Fruit fly (Drosophila melanogaster): ENCODE results near the gene CG10098.

The CG10098 gene

DNA sequence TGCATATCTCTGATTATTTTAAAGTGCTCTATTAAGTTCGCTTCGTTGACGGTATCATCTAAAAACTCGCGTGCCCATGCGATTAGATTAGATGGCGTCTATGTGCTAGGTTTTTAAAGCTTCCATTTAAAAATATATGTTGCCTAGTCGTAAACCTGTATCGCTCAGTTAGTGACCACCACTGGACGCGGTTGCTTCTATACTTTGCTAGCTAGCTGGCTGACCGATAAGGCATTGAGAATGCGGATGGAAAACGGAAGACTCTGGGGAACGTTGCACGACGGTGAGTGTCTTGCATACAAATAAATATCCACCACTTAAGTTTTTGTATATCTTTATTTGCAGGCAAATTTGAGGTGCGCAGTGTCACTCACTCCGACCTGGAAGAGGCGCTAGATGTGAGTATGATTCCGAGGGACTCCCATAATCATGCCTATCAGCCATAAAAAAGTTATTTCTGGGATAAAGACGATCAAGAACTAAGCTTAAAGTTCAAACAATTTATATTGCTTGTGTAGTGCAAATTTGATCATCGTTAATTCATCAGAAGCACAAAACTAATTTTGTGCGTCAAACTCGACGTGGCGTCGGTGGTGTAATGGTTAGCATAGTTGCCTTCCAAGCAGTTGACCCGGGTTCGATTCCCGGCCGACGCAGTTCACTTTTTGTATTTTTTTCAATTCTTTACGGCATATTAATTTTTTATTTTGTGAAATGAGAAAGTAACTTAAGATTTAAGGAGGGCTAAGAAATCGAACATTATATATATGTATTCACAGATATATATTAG, 5.1 kb downstream of the CG10098 start, which contains the start of gene CG31248 (continued):
- TF ChIP-seq CG17361 (GFP tag; IDR thresholded peaks at IDR 0.05) = 0 out of 3 replicates have a peak, but pooled peaks have one; percentile 9
- TF ChIP-seq scrt (GFP tag; optimal IDR thresholded peaks at IDR 0.05) = no peak
- no peak for TF ChIP-seq CG33213 (GFP tag; optimal IDR thresholded peaks at IDR 0.05)
- TF ChIP-seq inv (GFP tag; IDR thresholded peaks at IDR 0.05; ENCODE audit: partially characterized antibody) = peak; percentile 10; the same call in 1 of the 2 replicates
- no peak for TF ChIP-seq H2.0 (GFP tag; IDR thresholded peaks at IDR 0.05)
- no peak for TF ChIP-seq CHES-1-like (GFP tag; optimal IDR thresholded peaks at IDR 0.05)
- TF ChIP-seq CG8359 (GFP tag; optimal IDR thresholded peaks at IDR 0.05; ENCODE audit: borderline replicate concordance) = no peak
- TF ChIP-seq CG9437 (GFP tag; optimal IDR thresholded peaks at IDR 0.05) = no peak
- peak; percentile 26 for TF ChIP-seq lab (GFP tag; optimal IDR thresholded peaks at IDR 0.05)
- no peak for TF ChIP-seq dimm (GFP tag; IDR thresholded peaks at IDR 0.05)
- no peak for TF ChIP-seq CG2875 (GFP tag; optimal IDR thresholded peaks at IDR 0.05)
- TF ChIP-seq Gsc (GFP tag; IDR thresholded peaks at IDR 0.05) = no peak
- peak; percentile 3 for TF ChIP-seq pho (GFP tag; optimal IDR thresholded peaks at IDR 0.05)
- no peak for TF ChIP-seq CG7271 (tag; optimal IDR thresholded peaks at IDR 0.05)
- TF ChIP-seq CTCF (GFP tag; optimal IDR thresholded peaks at IDR 0.05) = peak; percentile 74
- TF ChIP-seq BtbVII (GFP tag; optimal IDR thresholded peaks at IDR 0.05) = peak; percentile 63
- no peak for TF ChIP-seq CG14965 (GFP tag; optimal IDR thresholded peaks at IDR 0.05; ENCODE audit: borderline replicate concordance)
- peak; percentile 36 for TF ChIP-seq Nf-YC (tag; optimal IDR thresholded peaks at IDR 0.05)
- peak; percentile 63; the same call in 1 of the 3 replicates for TF ChIP-seq CG34224 (GFP tag; IDR thresholded peaks at IDR 0.05; ENCODE audit: partially characterized antibody)
- no peak for TF ChIP-seq jumu (GFP tag; optimal IDR thresholded peaks at IDR 0.05)
- TF ChIP-seq CG13894 (tag; optimal IDR thresholded peaks at IDR 0.05) = peak; percentile 39
- peak; percentile 33; the same call in 1 of the 2 replicates for TF ChIP-seq sna (GFP tag; IDR thresholded peaks at IDR 0.05; ENCODE audit: partially characterized antibody)
- TF ChIP-seq CG14667 (GFP tag; IDR thresholded peaks at IDR 0.05) = no peak
- TF ChIP-seq Med (GFP tag) = peak; percentile 88
- TF ChIP-seq CG17385 (GFP tag; optimal IDR thresholded peaks at IDR 0.05) = no peak
- TF ChIP-seq HmgZ (tag; optimal IDR thresholded peaks at IDR 0.05) = no peak
- no peak for TF ChIP-seq CG17612 (GFP tag; IDR thresholded peaks at IDR 0.05)
- TF ChIP-seq sd (tag; optimal IDR thresholded peaks at IDR 0.05) = peak; percentile 69
- TF ChIP-seq CG10209 (GFP tag; optimal IDR thresholded peaks at IDR 0.05) = peak; percentile 15
- peak; percentile 83 for TF ChIP-seq grn (GFP tag; optimal IDR thresholded peaks at IDR 0.05)
- peak; percentile 72 for TF ChIP-seq sug (tag; optimal IDR thresholded peaks at IDR 0.05)
- TF ChIP-seq knrl (GFP tag; IDR thresholded peaks at IDR 0.05; ENCODE audit: partially characterized antibody) = peak; percentile 58
- peak; percentile 63 for TF ChIP-seq HLH4C (GFP tag; IDR thresholded peaks at IDR 0.05; ENCODE audit: partially characterized antibody)
- peak; percentile 10 for TF ChIP-seq CG1792 (GFP tag; optimal IDR thresholded peaks at IDR 0.05)
- peak; percentile 82 for TF ChIP-seq exex (tag; optimal IDR thresholded peaks at IDR 0.05)
- TF ChIP-seq cas (GFP tag; IDR thresholded peaks at IDR 0.05) = no peak
- TF ChIP-seq vnd (GFP tag; IDR thresholded peaks at IDR 0.05; ENCODE audit: partially characterized antibody) = peak; percentile 59; the same call in 1 of the 3 replicates
- TF ChIP-seq Bgb (GFP tag; IDR thresholded peaks at IDR 0.05; ENCODE audit: partially characterized antibody) = peak; percentile 79
- peak; percentile 80 for TF ChIP-seq tna (GFP tag; IDR thresholded peaks at IDR 0.05; ENCODE audit: partially characterized antibody)
- no peak for TF ChIP-seq wor (GFP tag; IDR thresholded peaks at IDR 0.05)
- peak; percentile 28 for TF ChIP-seq mirr (GFP tag; optimal IDR thresholded peaks at IDR 0.05)
- peak; percentile 52; the same call in 1 of the 4 replicates for TF ChIP-seq chinmo (GFP tag; IDR thresholded peaks at IDR 0.05; ENCODE audit: partially characterized antibody)
- TF ChIP-seq Dll (GFP tag; IDR thresholded peaks at IDR 0.05; ENCODE audit: partially characterized antibody) = peak; percentile 57; the same call in 2 of the 4 replicates
- TF ChIP-seq corto (GFP tag; optimal IDR thresholded peaks at IDR 0.05) = no peak
- peak; percentile 40; the same call in 1 of the 2 replicates for TF ChIP-seq CG13287 (GFP tag; IDR thresholded peaks at IDR 0.05; ENCODE audit: partially characterized antibody)
- no peak for TF ChIP-seq Camta (GFP tag; optimal IDR thresholded peaks at IDR 0.05)
- peak; percentile 77 for TF ChIP-seq CG42726 (GFP tag; IDR thresholded peaks at IDR 0.05; ENCODE audit: partially characterized antibody)
